Worm (Caenorhabditis elegans): ENCODE results near the gene col-99.

Gene col-99

ce11 chrIV:149794-150193 is 2.1 kb upstream of the col-99 start:
- no peak for TF ChIP-seq hlh-30 (tag; optimal IDR thresholded peaks at IDR 0.05; ENCODE audit: insufficient read depth)
- no peak for TF ChIP-seq ets-4 (tag; optimal IDR thresholded peaks at IDR 0.05)
- no peak for TF ChIP-seq rnt-1 (tag; optimal IDR thresholded peaks at IDR 0.05)
- no peak for TF ChIP-seq K02D7.2 (tag; optimal IDR thresholded peaks at IDR 0.05)

DNA sequence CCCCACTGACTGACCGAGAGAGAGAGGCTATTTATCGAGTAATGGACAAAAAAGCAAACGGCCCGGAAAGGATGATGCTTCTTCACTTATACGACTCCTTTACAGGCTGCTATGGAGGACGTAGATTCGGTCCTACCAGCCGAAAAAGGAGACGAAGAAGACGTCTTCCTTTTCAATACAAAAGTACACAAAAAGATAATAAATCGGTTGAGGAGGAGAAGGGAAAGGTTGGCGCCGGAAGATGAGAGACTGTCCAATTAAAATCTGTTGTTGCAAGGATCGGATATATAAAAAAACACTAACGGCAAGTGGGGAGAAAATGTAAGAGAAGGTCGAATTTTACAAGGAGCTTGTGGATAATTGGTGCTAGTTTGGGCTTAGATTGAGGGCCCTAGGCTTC is 1.0 kb upstream of the col-99 start:
- no peak for TF ChIP-seq sox-2 (GFP tag; IDR thresholded peaks at IDR 0.05)
- no peak for TF ChIP-seq nfya-1 (tag; optimal IDR thresholded peaks at IDR 0.05)
- TF ChIP-seq elt-4 (tag; optimal IDR thresholded peaks at IDR 0.05), result no peak
- no peak for TF ChIP-seq K02D7.2 (tag; optimal IDR thresholded peaks at IDR 0.05)
- no peak for TF ChIP-seq ama-1 (optimal IDR thresholded peaks at IDR 0.05)
- no peak for TF ChIP-seq odd-2 (tag; optimal IDR thresholded peaks at IDR 0.05)
- no peak for TF ChIP-seq dmd-4 (tag; optimal IDR thresholded peaks at IDR 0.05; ENCODE audit: borderline replicate concordance)
- no peak for TF ChIP-seq ahr-1 (tag; optimal IDR thresholded peaks at IDR 0.05)
- no peak for TF ChIP-seq unc-3 (GFP tag; conservative IDR thresholded peaks at IDR 0.05)
- no peak for TF ChIP-seq unc-3 (tag; optimal IDR thresholded peaks at IDR 0.05)
- TF ChIP-seq fkh-6 (tag; optimal IDR thresholded peaks at IDR 0.05), result no peak
- no peak for TF ChIP-seq lim-6 (tag; optimal IDR thresholded peaks at IDR 0.05)

ce11 chrIV:143807-144371 is 3.8 kb downstream of the col-99 start:
- TF ChIP-seq ahr-1 (tag; optimal IDR thresholded peaks at IDR 0.05) (peak; percentile 80), hlh-15 (tag; optimal IDR thresholded peaks at IDR 0.05) (peak; percentile 84), pqm-1 (tag; optimal IDR thresholded peaks at IDR 0.05) (peak; percentile 16), syd-9 (tag; optimal IDR thresholded peaks at IDR 0.05) (peak; percentile 88), C08G9.2 (tag; optimal IDR thresholded peaks at IDR 0.05) (peak; percentile 81), mec-3 (tag; optimal IDR thresholded peaks at IDR 0.05; ENCODE audit: borderline replicate concordance) (peak; percentile 72), ceh-30 (tag; optimal IDR thresholded peaks at IDR 0.05) (no peak), sox-2 (GFP tag; IDR thresholded peaks at IDR 0.05) (peak; percentile 88), unc-42 (tag; optimal IDR thresholded peaks at IDR 0.05) (peak; percentile 42), dmd-4 (tag; optimal IDR thresholded peaks at IDR 0.05; ENCODE audit: borderline replicate concordance) (peak; percentile 85), nfya-1 (tag; optimal IDR thresholded peaks at IDR 0.05) (peak; percentile 72), ceh-19 (GFP tag; optimal IDR thresholded peaks at IDR 0.05) (peak; percentile 93), nhr-11 (tag; optimal IDR thresholded peaks at IDR 0.05) (no peak), pha-4 (tag; optimal IDR thresholded peaks at IDR 0.05) (no peak), tbx-7 (tag; optimal IDR thresholded peaks at IDR 0.05) (peak; percentile 40), ets-4 (tag; optimal IDR thresholded peaks at IDR 0.05) (no peak), lin-11 (tag; optimal IDR thresholded peaks at IDR 0.05) (peak; percentile 90), ceh-9 (tag; optimal IDR thresholded peaks at IDR 0.05) (peak; percentile 72), pax-1 (tag; optimal IDR thresholded peaks at IDR 0.05) (no peak), ceh-24 (tag; optimal IDR thresholded peaks at IDR 0.05) (peak; percentile 74), ceh-2 (tag; optimal IDR thresholded peaks at IDR 0.05) (peak; percentile 73), T23F11.4 (GFP tag; optimal IDR thresholded peaks at IDR 0.05) (peak; percentile 93), pha-2 (tag; optimal IDR thresholded peaks at IDR 0.05) (peak; percentile 93), sox-4 (tag; optimal IDR thresholded peaks at IDR 0.05) (peak; percentile 92), npax-4 (tag; optimal IDR thresholded peaks at IDR 0.05) (peak; percentile 68), ttx-3 (tag; optimal IDR thresholded peaks at IDR 0.05) (peak; percentile 93), ceh-34 (tag; optimal IDR thresholded peaks at IDR 0.05) (peak; percentile 91), sdc-2 (tag; optimal IDR thresholded peaks at IDR 0.05) (peak; percentile 82), ama-1 (optimal IDR thresholded peaks at IDR 0.05) (no peak), zip-5 (tag; optimal IDR thresholded peaks at IDR 0.05) (peak; percentile 75), ceh-45 (GFP tag; IDR thresholded peaks at IDR 0.05) (peak; percentile 76), fkh-10 (GFP tag; optimal IDR thresholded peaks at IDR 0.05) (no peak), unc-55 (GFP tag; optimal IDR thresholded peaks at IDR 0.05) (peak; percentile 23), madf-2 (tag; optimal IDR thresholded peaks at IDR 0.05) (peak; percentile 88), hlh-13 (GFP tag; optimal IDR thresholded peaks at IDR 0.05) (peak; percentile 79), odd-2 (tag; optimal IDR thresholded peaks at IDR 0.05) (peak; percentile 68), unc-86 (tag; optimal IDR thresholded peaks at IDR 0.05) (peak; percentile 90), hlh-6 (tag; optimal IDR thresholded peaks at IDR 0.05) (peak; percentile 93), dve-1 (tag; optimal IDR thresholded peaks at IDR 0.05) (peak; percentile 71), hlh-8 (tag; optimal IDR thresholded peaks at IDR 0.05) (peak; percentile 53)
